Worm (Caenorhabditis elegans) whole organism, L1 larva: Measurements from ENCODE around the gene K07B1.4.

ENCODE experiments used
- skn-1 ChIP-seq: fragments of 150-350 bp; optimal IDR thresholded peaks from 2 replicates; lab custom pipeline; 2014; ENCODE audit warnings: missing biosample characterization, missing genetic modification characterization
- ztf-11 ChIP-seq, 2 experiments: sonication (generic microtip); optimal IDR thresholded peaks; 2 replicates each; lab custom pipeline; 2016 to 2017; ENCODE audit warnings: missing genetic modification characterization in 2 of 2, missing biosample characterization in 1 of 2, missing compliant biosample characterization in 1 of 2

ce11 chrV:9373473-9373872 is 44.7 kb downstream of the K07B1.4 start, which contains the start of gene E02C12.8:
- TF ChIP-seq ztf-11 (tag; optimal IDR thresholded peaks at IDR 0.05; lab: Kevin White, UChicago) (no peak), skn-1 (tag; lab: Kevin White, UChicago) (no peak)
